Worm (Caenorhabditis elegans) whole organism, L4 larva: ENCODE results near the gene spat-2.
"Not testable (repeated sequence)": the region's sequence is repeated elsewhere in the genome, so short reads cannot be mapped to it uniquely, and the experiment has no call there.

Experiments
- D1046.2 ChIP-seq: fragments of 200-800 bp; sonication (Bioruptor generic); IDR thresholded peaks from 2 replicates; pipeline ENCODE4 v1.3.6; 2022; ENCODE audit warnings: missing genetic modification characterization, missing compliant biosample characterization
- Y75B8A.6 ChIP-seq: fragments of 200-800 bp; sonication (Bioruptor generic); IDR thresholded peaks from 2 replicates; pipeline ENCODE4 v1.3.6; 2022; ENCODE audit warnings: missing genetic modification reagents, missing genetic modification characterization, missing compliant biosample characterization
- ZK546.5 ChIP-seq, 2 experiments: sonication (generic microtip); optimal IDR thresholded peaks; 2 replicates each; lab custom pipeline; 2017; ENCODE audit warnings: missing biosample characterization in 2 of 2, missing genetic modification characterization in 2 of 2
- aha-1 ChIP-seq: fragments of 150-350 bp; peaks from one replicate; lab custom pipeline; 2014; ENCODE audit warnings: missing biosample characterization, missing genetic modification characterization
- arid-1 ChIP-seq: fragments of 200-800 bp; sonication (Bioruptor generic); conservative IDR thresholded peaks from 2 replicates; pipeline ENCODE4 v1.3.6; 2022; ENCODE audit warnings: missing genetic modification reagents, missing genetic modification characterization, missing compliant biosample characterization
- ceh-20 ChIP-seq: fragments of 200-800 bp; sonication (Bioruptor generic); IDR thresholded peaks from 2 replicates; pipeline ENCODE4 v1.3.6; 2022; ENCODE audit warnings: missing genetic modification reagents, missing genetic modification characterization, missing compliant biosample characterization
- ceh-62 ChIP-seq: sonication (generic microtip); optimal IDR thresholded peaks from 2 replicates; lab custom pipeline; 2017; ENCODE audit warnings: missing biosample characterization, missing genetic modification characterization
- ceh-82 ChIP-seq: sonication (generic microtip); optimal IDR thresholded peaks from 2 replicates; lab custom pipeline; 2017; ENCODE audit warnings: missing biosample characterization, missing genetic modification characterization
- ces-1 ChIP-seq: fragments of 150-350 bp; sonication (generic microtip); optimal IDR thresholded peaks from 4 replicates; lab custom pipeline; 2014; ENCODE audit warnings: missing biosample characterization, missing genetic modification reagents, missing genetic modification characterization
- ctbp-1 ChIP-seq: fragments of 200-800 bp; sonication (Bioruptor generic); IDR thresholded peaks from 2 replicates; pipeline ENCODE4 v1.3.6; 2022; ENCODE audit warnings: missing genetic modification reagents, missing genetic modification characterization, missing compliant biosample characterization
- daf-19 ChIP-seq: fragments of 200-800 bp; sonication (Bioruptor generic); conservative IDR thresholded peaks from 2 replicates; pipeline ENCODE4 v1.3.6; 2022; ENCODE audit warnings: missing genetic modification characterization, missing compliant biosample characterization
- daf-8 ChIP-seq: fragments of 200-800 bp; sonication (Bioruptor generic); IDR thresholded peaks from 2 replicates; pipeline ENCODE4 v1.3.6; 2022; ENCODE audit warnings: missing genetic modification characterization, missing compliant biosample characterization
- dpl-1 ChIP-seq: fragments of 150-350 bp; optimal IDR thresholded peaks from 2 replicates; lab custom pipeline; 2014; ENCODE audit warnings: missing biosample characterization, missing genetic modification reagents, missing genetic modification characterization
- duxl-1 ChIP-seq: sonication (generic microtip); optimal IDR thresholded peaks from 2 replicates; lab custom pipeline; 2016; ENCODE audit warnings: mild to moderate bottlenecking, missing genetic modification characterization, moderate library complexity, missing compliant biosample characterization; ENCODE audit not compliant: poor library complexity
- egl-27 ChIP-seq: sonication (generic microtip); optimal IDR thresholded peaks from 3 replicates; lab custom pipeline; 2017; ENCODE audit warnings: missing biosample characterization, missing genetic modification reagents, missing genetic modification characterization
- hif-1 ChIP-seq, 2 experiments: sonication (generic microtip); optimal IDR thresholded peaks; 2 replicates each; lab custom pipeline; 2016 to 2017; ENCODE audit warnings: missing compliant biosample characterization in 2 of 2, missing genetic modification characterization in 2 of 2, missing genetic modification reagents in 2 of 2, missing genotype in 2 of 2, mild to moderate bottlenecking in 1 of 2
- lin-1 ChIP-seq: fragments of 200-800 bp; sonication (Bioruptor generic); IDR thresholded peaks from 2 replicates; pipeline ENCODE4 v1.3.6; 2022; ENCODE audit warnings: missing genetic modification reagents, missing genetic modification characterization, missing compliant biosample characterization
- lin-13 ChIP-seq: fragments of 150-350 bp; optimal IDR thresholded peaks from 2 replicates; lab custom pipeline; 2014; ENCODE audit warnings: missing biosample characterization, missing genetic modification reagents, missing genetic modification characterization
- lin-29 ChIP-seq: fragments of 200-800 bp; sonication (Bioruptor generic); IDR thresholded peaks from 2 replicates; pipeline ENCODE4 v1.3.6; 2022; ENCODE audit warnings: missing genetic modification reagents, missing genetic modification characterization, missing compliant biosample characterization
- lin-39 ChIP-seq: fragments of 150-350 bp; optimal IDR thresholded peaks from 2 replicates; lab custom pipeline; 2014; ENCODE audit warnings: missing biosample characterization, missing genetic modification reagents, missing genetic modification characterization
- madf-5 ChIP-seq, 2 experiments: fragments of 200-800 bp; sonication (Bioruptor generic); IDR thresholded peaks; 2 replicates each; pipeline ENCODE4 v1.3.6; 2022; ENCODE audit warnings: missing compliant biosample characterization in 2 of 2, missing genetic modification characterization in 2 of 2
- mes-2 ChIP-seq: sonication (generic microtip); optimal IDR thresholded peaks from 2 replicates; lab custom pipeline; 2016; ENCODE audit warnings: missing genotype, mild to moderate bottlenecking, missing genetic modification characterization, missing compliant biosample characterization; ENCODE audit not compliant: poor library complexity, severe bottlenecking
- mxl-2 ChIP-seq: fragments of 200-800 bp; sonication (Bioruptor generic); conservative IDR thresholded peaks from 2 replicates; pipeline ENCODE4 v1.3.6; 2022; ENCODE audit warnings: missing genetic modification reagents, missing genetic modification characterization, missing compliant biosample characterization
- mxl-3 ChIP-seq: fragments of 200-800 bp; sonication (Bioruptor generic); optimal IDR thresholded peaks from 2 replicates; lab custom pipeline; 2018; ENCODE audit warnings: mild to moderate bottlenecking, missing genetic modification characterization, missing compliant biosample characterization
- nhr-10 ChIP-seq: fragments of 150-350 bp; optimal IDR thresholded peaks from 2 replicates; lab custom pipeline; 2014; ENCODE audit warnings: missing biosample characterization, missing genetic modification characterization
- nhr-102 ChIP-seq: sonication (generic microtip); optimal IDR thresholded peaks from 2 replicates; lab custom pipeline; 2016; ENCODE audit warnings: mild to moderate bottlenecking, missing genetic modification characterization, moderate library complexity, missing compliant biosample characterization
- nhr-28 ChIP-seq: fragments of 150-350 bp; optimal IDR thresholded peaks from 2 replicates; lab custom pipeline; 2014; ENCODE audit warnings: missing biosample characterization, missing genetic modification characterization
- nhr-76 ChIP-seq: fragments of 150-350 bp; optimal IDR thresholded peaks from 2 replicates; lab custom pipeline; 2014; ENCODE audit warnings: missing biosample characterization, missing genetic modification characterization
- php-3 ChIP-seq: fragments of 200-800 bp; sonication (Bioruptor generic); IDR thresholded peaks from 2 replicates; pipeline ENCODE4 v1.3.6; 2022; ENCODE audit warnings: missing genetic modification reagents, missing genetic modification characterization, missing compliant biosample characterization
- pqm-1 ChIP-seq: sonication (generic microtip); optimal IDR thresholded peaks from 2 replicates; lab custom pipeline; 2017; ENCODE audit warnings: missing biosample characterization, missing genetic modification characterization
- saeg-2 ChIP-seq: fragments of 200-800 bp; sonication (Bioruptor generic); IDR thresholded peaks from 2 replicates; pipeline ENCODE4 v1.3.6; 2022; ENCODE audit warnings: missing genetic modification reagents, missing genetic modification characterization, missing compliant biosample characterization
- skn-1 ChIP-seq: fragments of 150-350 bp; optimal IDR thresholded peaks from 2 replicates; lab custom pipeline; 2014; ENCODE audit warnings: missing biosample characterization, missing genetic modification characterization
- snpc-1.2 ChIP-seq: fragments of 200-800 bp; sonication (Bioruptor generic); IDR thresholded peaks from 2 replicates; pipeline ENCODE4 v1.3.6; 2022; ENCODE audit warnings: missing genetic modification reagents, missing genetic modification characterization, missing compliant biosample characterization
- spr-1 ChIP-seq: sonication (generic microtip); optimal IDR thresholded peaks from 2 replicates; lab custom pipeline; 2016; ENCODE audit warnings: mild to moderate bottlenecking, missing genetic modification characterization, missing compliant biosample characterization
- spr-3 ChIP-seq: fragments of 200-800 bp; sonication (Bioruptor generic); optimal IDR thresholded peaks from 2 replicates; lab custom pipeline; 2018; ENCODE audit warnings: mild to moderate bottlenecking, missing genetic modification characterization, missing compliant biosample characterization
- unc-130 ChIP-seq: sonication (generic microtip); optimal IDR thresholded peaks from 2 replicates; lab custom pipeline; 2016; ENCODE audit warnings: missing genetic modification reagents, missing genetic modification characterization, missing compliant biosample characterization
- unc-62 ChIP-seq, 3 experiments: fragments of 150-350 bp in 1 of 3; sonication (generic microtip); optimal IDR thresholded peaks in 2 of 3; peaks in 1 of 3; 1 replicate in 1 of 3; 2 replicates in 2 of 3; lab custom pipeline; 2014 to 2017; ENCODE audit warnings: missing biosample characterization in 3 of 3, missing genetic modification characterization in 3 of 3, missing genetic modification reagents in 3 of 3, missing genotype in 1 of 3
- vab-7 ChIP-seq: fragments of 200-800 bp; sonication (Bioruptor generic); IDR thresholded peaks from 2 replicates; pipeline ENCODE4 v1.3.6; 2022; ENCODE audit warnings: missing genetic modification reagents, missing genetic modification characterization, missing compliant biosample characterization
- zag-1 ChIP-seq: fragments of 150-350 bp; optimal IDR thresholded peaks from 2 replicates; lab custom pipeline; 2014; ENCODE audit warnings: missing biosample characterization, missing genetic modification characterization
- zip-11 ChIP-seq: fragments of 200-800 bp; sonication (Bioruptor generic); IDR thresholded peaks from 2 replicates; pipeline ENCODE4 v1.3.6; 2022; ENCODE audit warnings: missing genetic modification characterization, missing compliant biosample characterization
- zip-2 ChIP-seq: fragments of 150-350 bp; optimal IDR thresholded peaks from 2 replicates; lab custom pipeline; 2014; ENCODE audit warnings: missing biosample characterization, missing genetic modification characterization
- ztf-7 ChIP-seq: fragments of 150-350 bp; optimal IDR thresholded peaks from 2 replicates; lab custom pipeline; 2014; ENCODE audit warnings: missing biosample characterization, missing genetic modification characterization

The spat-2 gene

ce11 chrIII:11026516-11027048, 10.2 kb upstream of the spat-2 start, which contains the start of gene Y48A6B.7 (continued):
- TF ChIP-seq madf-5 (GFP tag; IDR thresholded peaks at IDR 0.05; lab: Robert Waterston, UW) (no peak), lin-1 (GFP tag; lab: Robert Waterston, UW) (peak; percentile 89), mes-2 (tag; lab: Kevin White, UChicago) (no peak), D1046.2 (GFP tag; lab: Robert Waterston, UW) (no peak)

- TF ChIP-seq snpc-1.2; lin-1 (GFP tag; lab: Robert Waterston, UW); daf-19 (GFP tag; lab: Robert Waterston, UW): not testable (repeated sequence)
These were observed 7.4 kb upstream of the spat-2 start, which contains the start of gene Y48A6B.8 for ce11 chrIII:11029337-11029736. TSS of gene Y48A6B.8 (minus strand) at chrIII:11029437.

- TF ChIP-seq aha-1 (tag; lab: Kevin White, UChicago), result peak; percentile 40
- TF ChIP-seq zip-11 (GFP tag; lab: Robert Waterston, UW), result no peak
These were observed 5.4 kb upstream of the spat-2 start, which contains the start of gene Y48A6B.14 for ce11 chrIII:11031309-11031708. TSS of gene Y48A6B.14 (plus strand) at chrIII:11031609.

ce11 chrIII:11032872-11033271, 3.9 kb upstream of the spat-2 start, which contains the start of gene Y48A6B.9:
TSS of gene Y48A6B.9 (plus strand) at chrIII:11033172.
- no peak for TF ChIP-seq mxl-3
- TF ChIP-seq, all 104 proteins: peak for 0

DNA sequence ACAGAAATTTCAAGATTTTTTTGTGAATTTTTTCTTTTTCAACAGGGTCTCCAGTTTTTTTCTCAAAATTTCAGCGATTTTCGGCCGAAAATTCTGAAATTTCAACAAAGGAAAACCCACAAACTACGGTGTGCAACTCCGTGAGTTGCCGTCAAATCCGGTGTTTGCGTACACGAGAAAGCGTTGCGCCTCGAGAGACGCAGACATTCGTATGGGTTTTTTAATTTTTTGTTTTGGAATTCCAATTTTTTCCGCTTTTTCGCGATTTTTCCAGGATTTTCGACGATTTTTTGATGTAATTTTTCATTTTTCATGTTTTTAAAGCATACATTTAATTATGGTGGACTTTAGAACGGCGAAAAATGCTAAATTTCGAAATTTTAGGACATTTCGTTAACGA, 608 bp upstream of the spat-2 start:
- TF ChIP-seq egl-27 (tag; lab: Kevin White, UChicago) (no peak), spr-1 (tag; lab: Kevin White, UChicago) (peak; percentile 27), duxl-1 (peak; percentile 32), php-3 (no peak), arid-1 (GFP tag; lab: Robert Waterston, UW) (peak; percentile 77), mes-2 (tag; lab: Kevin White, UChicago) (peak; percentile 89), ZK546.5 (tag; optimal IDR thresholded peaks at IDR 0.05; lab: Kevin White, UChicago) (no peak), daf-19 (GFP tag; lab: Robert Waterston, UW) (no peak), nhr-76 (tag; lab: Kevin White, UChicago) (no peak), ctbp-1 (no peak), vab-7 (GFP tag; lab: Robert Waterston, UW) (no peak), hif-1 (tag; optimal IDR thresholded peaks at IDR 0.05; lab: Kevin White, UChicago) (peak in 1 of 2 experiments; percentile 28), ztf-7 (tag; lab: Kevin White, UChicago) (peak; percentile 3), zip-2 (tag; lab: Kevin White, UChicago) (no peak), lin-39 (tag; lab: Kevin White, UChicago) (no peak), dpl-1 (GFP tag; lab: Kevin White, UChicago) (peak; percentile 82), ces-1 (GFP tag; lab: Kevin White, UChicago) (no peak), nhr-28 (tag; lab: Kevin White, UChicago) (peak; percentile 37), mxl-2 (GFP tag; lab: Robert Waterston, UW) (no peak), nhr-102 (peak; percentile 31), ceh-62 (tag; lab: Kevin White, UChicago) (no peak), ceh-82 (no peak), unc-130 (peak; percentile 73), spr-3 (no peak), daf-8 (GFP tag; lab: Robert Waterston, UW) (no peak), unc-62 (GFP tag; optimal IDR thresholded peaks at IDR 0.05 in 1 of 2; lab: Kevin White, UChicago) (peak in 1 of 2 experiments; percentile 97), unc-62 (tag; optimal IDR thresholded peaks at IDR 0.05; lab: Kevin White, UChicago) (no peak), ceh-20 (GFP tag; lab: Robert Waterston, UW) (peak; percentile 17; the same call in 1 of the 2 replicates), lin-13 (GFP tag; lab: Kevin White, UChicago) (peak; percentile 66), lin-29 (GFP tag; lab: Robert Waterston, UW) (peak; percentile 42; the same call in 1 of the 2 replicates), pqm-1 (no peak), lin-1 (GFP tag; lab: Robert Waterston, UW) (no peak), zag-1 (tag; lab: Kevin White, UChicago) (no peak), Y75B8A.6 (GFP tag; lab: Robert Waterston, UW) (no peak), skn-1 (no peak), nhr-10 (no peak), saeg-2 (GFP tag; lab: Robert Waterston, UW) (0 out of 2 replicates have a peak, but pooled peaks have one; percentile 27)
